Worm (Caenorhabditis elegans): Measurements from ENCODE around the gene spig-3.

ce11 chrV:14290636-14291035 lies 8.8 kb downstream of the spig-3 start, which contains the start of gene F14D7.18:
- TF ChIP-seq unc-62 (GFP tag; optimal IDR thresholded peaks at IDR 0.05): no peak
- TF ChIP-seq sea-2 (GFP tag; optimal IDR thresholded peaks at IDR 0.05): no peak
- TF ChIP-seq nhr-237 (tag; optimal IDR thresholded peaks at IDR 0.05): no peak

Data from whole organism, L3 larva.